Worm (Caenorhabditis elegans): Measurements from ENCODE around the gene iglr-1.

DNA sequence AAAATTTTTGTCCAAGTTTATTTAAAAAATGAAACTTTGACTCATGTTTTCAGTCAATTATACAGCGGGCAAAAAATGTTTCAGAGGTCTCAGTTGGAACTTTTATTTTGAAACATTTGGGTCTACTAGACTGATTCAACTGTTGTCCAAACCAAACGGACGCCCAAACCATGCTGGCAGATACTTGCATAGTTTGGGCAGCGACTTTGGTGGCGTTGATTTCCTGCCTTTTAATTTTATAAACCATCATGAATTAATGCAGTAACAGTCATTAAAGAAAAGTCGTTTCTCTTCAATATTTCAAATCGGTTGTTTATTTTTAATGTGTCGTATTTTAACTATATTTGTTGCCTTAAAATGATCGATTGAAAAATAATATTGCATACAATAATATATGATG, 45.1 kb upstream of the iglr-1 start:
- TF ChIP-seq ceh-82 (tag; optimal IDR thresholded peaks at IDR 0.05) (no peak), sup-37 (GFP tag; optimal IDR thresholded peaks at IDR 0.05) (no peak), ceh-90 (tag; optimal IDR thresholded peaks at IDR 0.05) (no peak), unc-30 (tag; optimal IDR thresholded peaks at IDR 0.05) (no peak), C16A3.4 (tag; optimal IDR thresholded peaks at IDR 0.05) (no peak), ztf-4 (tag; optimal IDR thresholded peaks at IDR 0.05) (no peak), pag-3 (tag; optimal IDR thresholded peaks at IDR 0.05; ENCODE audit: borderline replicate concordance, insufficient read depth) (no peak), ces-1 (GFP tag; optimal IDR thresholded peaks at IDR 0.05) (no peak), elt-3 (tag; optimal IDR thresholded peaks at IDR 0.05) (no peak), pqm-1 (tag; optimal IDR thresholded peaks at IDR 0.05) (no peak), nhr-237 (tag; optimal IDR thresholded peaks at IDR 0.05) (no peak), unc-62 (GFP tag; optimal IDR thresholded peaks at IDR 0.05) (no peak), lin-39 (tag; optimal IDR thresholded peaks at IDR 0.05) (no peak), egl-13 (tag; optimal IDR thresholded peaks at IDR 0.05) (no peak)

Measured in whole organism, L1 larva.